Fruit fly (Drosophila melanogaster) whole organism, pupa: ENCODE measurements around the gene Vm26Ac.
A peak's percentile ranks its signal among the peaks of the same experiment; 100 is the strongest.

Experiments
- CG10348 ChIP-seq: fragments of 200-800 bp; sonication (Bioruptor generic); IDR thresholded peaks from 2 replicates; pipeline ENCODE4 v1.3.6; 2022; ENCODE audit warnings: missing biosample characterization, missing genetic modification characterization
- CG12605 ChIP-seq: fragments of 200-800 bp; sonication (Bioruptor generic); IDR thresholded peaks from 2 replicates; pipeline ENCODE4 v1.3.6; 2022; ENCODE audit warnings: missing biosample characterization, missing genetic modification characterization
- CG14655 ChIP-seq: fragments of 200-800 bp; sonication (Bioruptor generic); optimal IDR thresholded peaks from 3 replicates; lab custom pipeline; 2017; ENCODE audit warnings: mild to moderate bottlenecking, missing biosample characterization, missing genetic modification reagents, missing genetic modification characterization
- CG15710 ChIP-seq: fragments of 200-800 bp; sonication (Bioruptor generic); optimal IDR thresholded peaks from 2 replicates; lab custom pipeline; 2018; ENCODE audit warnings: missing biosample characterization, mild to moderate bottlenecking, missing genetic modification characterization, moderate library complexity
- CG17806 ChIP-seq: fragments of 200-800 bp; sonication (Bioruptor generic); optimal IDR thresholded peaks from 2 replicates; lab custom pipeline; 2018; ENCODE audit warnings: missing biosample characterization, mild to moderate bottlenecking, missing genetic modification characterization, moderate library complexity
- CG32121 ChIP-seq: fragments of 200-800 bp; sonication (Bioruptor generic); IDR thresholded peaks from 2 replicates; pipeline ENCODE4 v1.3.6; 2022; ENCODE audit warnings: missing biosample characterization, missing genetic modification characterization
- CG34367 ChIP-seq: fragments of 200-800 bp; sonication (Bioruptor generic); optimal IDR thresholded peaks from 2 replicates; lab custom pipeline; 2018; ENCODE audit warnings: missing biosample characterization, mild to moderate bottlenecking, missing genetic modification characterization
- CG4496 ChIP-seq: fragments of 200-800 bp; sonication (Bioruptor generic); IDR thresholded peaks from 3 replicates; pipeline ENCODE4 v1.3.6; 2022; ENCODE audit warnings: missing biosample characterization, missing genetic modification characterization
- CG8159 ChIP-seq: fragments of 200-800 bp; sonication (Bioruptor generic); optimal IDR thresholded peaks from 3 replicates; lab custom pipeline; 2018; ENCODE audit warnings: missing biosample characterization, mild to moderate bottlenecking, missing genetic modification characterization, moderate library complexity
- CG8301 ChIP-seq: fragments of 200-800 bp; sonication (Bioruptor generic); optimal IDR thresholded peaks from 2 replicates; lab custom pipeline; 2018; ENCODE audit warnings: missing biosample characterization, mild to moderate bottlenecking, missing genetic modification characterization
- CG9948 ChIP-seq: fragments of 200-800 bp; sonication (Bioruptor generic); optimal IDR thresholded peaks from 2 replicates; lab custom pipeline; 2018; ENCODE audit warnings: missing biosample characterization, mild to moderate bottlenecking, missing genetic modification characterization, moderate library complexity
- D1 ChIP-seq: fragments of 200-800 bp; sonication (Bioruptor generic); optimal IDR thresholded peaks from 2 replicates; lab custom pipeline; 2018; ENCODE audit warnings: missing biosample characterization, mild to moderate bottlenecking, missing genetic modification characterization, moderate library complexity
- EcR ChIP-seq: fragments of 200-800 bp; sonication (Bioruptor generic); optimal IDR thresholded peaks from 3 replicates; lab custom pipeline; 2019; ENCODE audit warnings: missing biosample characterization, missing genetic modification characterization, mild to moderate bottlenecking, moderate library complexity, missing genetic modification reagents
- Ets98B ChIP-seq: fragments of 200-800 bp; sonication (Bioruptor generic); IDR thresholded peaks from 2 replicates; pipeline ENCODE4 v1.3.6; 2022; ENCODE audit warnings: missing biosample characterization, missing genetic modification characterization
- Pif1A ChIP-seq: fragments of 200-800 bp; sonication (Bioruptor generic); optimal IDR thresholded peaks from 3 replicates; lab custom pipeline; 2016; ENCODE audit warnings: missing biosample characterization, missing genetic modification characterization
- Pif1B ChIP-seq: fragments of 200-800 bp; sonication (Bioruptor generic); optimal IDR thresholded peaks from 3 replicates; lab custom pipeline; 2016; ENCODE audit warnings: missing biosample characterization, missing genetic modification characterization
- Snoo ChIP-seq: fragments of 200-800 bp; sonication (Bioruptor generic); optimal IDR thresholded peaks from 3 replicates; lab custom pipeline; 2017; ENCODE audit warnings: missing biosample characterization, mild to moderate bottlenecking, missing genetic modification characterization, inconsistent platforms
- fd96Ca ChIP-seq: fragments of 200-800 bp; sonication (Bioruptor generic); IDR thresholded peaks from 3 replicates; pipeline ENCODE4 v1.3.6; 2022; ENCODE audit warnings: missing biosample characterization, missing genetic modification characterization
- gl ChIP-seq: fragments of 200-800 bp; sonication (Bioruptor generic); optimal IDR thresholded peaks from 2 replicates; lab custom pipeline; 2018; ENCODE audit warnings: missing biosample characterization, mild to moderate bottlenecking, missing genetic modification characterization
- rn ChIP-seq: fragments of 200-800 bp; sonication (Bioruptor generic); IDR thresholded peaks from 2 replicates; pipeline ENCODE4 v1.3.6; 2022; ENCODE audit warnings: missing biosample characterization, missing genetic modification characterization

Gene Vm26Ac

DNA sequence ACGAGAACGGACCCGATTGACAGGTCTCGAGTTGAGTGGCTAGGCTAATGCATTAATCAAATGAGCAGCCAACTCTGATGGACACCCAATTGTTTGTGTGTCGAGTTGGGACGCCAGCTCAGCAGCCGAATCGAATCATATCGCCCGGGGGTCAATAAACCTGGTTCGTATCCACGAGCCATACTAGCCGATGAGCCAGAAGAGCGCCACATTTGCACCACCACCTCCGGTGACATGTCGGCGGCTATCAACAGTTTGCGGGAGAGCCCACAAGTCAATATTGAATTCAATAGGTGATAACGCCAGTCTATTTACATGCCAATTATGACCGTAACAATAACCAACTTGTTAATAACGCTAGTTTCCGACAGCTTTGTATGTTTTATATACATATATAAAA lies 15.7 kb upstream of the Vm26Ac start:
- TF ChIP-seq CG14655 (peak; percentile 15), EcR (GFP tag; lab: Kevin White, UChicago) (peak; percentile 90), Ets98B (GFP tag; lab: Robert Waterston, UW) (0 out of 2 replicates have a peak, but pooled peaks have one; percentile 31), CG10348 (GFP tag; lab: Robert Waterston, UW) (no peak)

DNA sequence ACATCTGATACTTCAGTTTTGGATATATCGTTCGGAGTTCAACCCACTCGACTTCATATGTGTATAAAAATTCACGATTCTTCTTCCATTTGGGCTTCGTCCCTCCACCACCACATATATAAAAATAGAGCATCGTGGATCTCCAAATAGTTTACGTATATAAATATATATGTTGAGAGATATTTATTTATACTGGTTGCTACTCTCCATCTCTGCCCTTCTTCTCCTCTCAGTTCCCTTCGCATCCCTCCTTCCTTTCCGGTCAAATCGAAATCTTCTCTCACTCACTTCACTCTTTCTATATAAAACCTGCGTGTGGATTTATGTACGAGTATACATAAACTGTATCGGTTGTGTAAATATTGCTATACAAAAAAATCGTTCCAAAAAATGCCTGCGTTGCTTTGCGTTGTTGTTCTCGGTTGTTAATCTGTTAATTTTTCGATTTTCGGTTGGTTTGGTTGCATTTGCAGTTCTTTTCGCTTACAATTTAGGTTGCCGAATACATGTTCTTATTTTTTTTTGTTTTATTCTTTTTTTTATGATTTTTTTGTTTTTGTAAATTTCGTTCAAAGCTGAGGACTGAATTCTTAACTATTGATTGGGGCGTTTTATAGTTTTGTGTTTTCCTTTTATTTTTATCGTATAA lies 14.3 kb upstream of the Vm26Ac start:
- TF ChIP-seq CG12605 (GFP tag; lab: Robert Waterston, UW), result no peak
- TF ChIP-seq EcR (GFP tag; lab: Kevin White, UChicago), result peak; percentile 13
- TF ChIP-seq CG4496 (GFP tag; lab: Robert Waterston, UW), result no peak
- no peak for TF ChIP-seq rn (GFP tag; lab: Robert Waterston, UW)

DNA sequence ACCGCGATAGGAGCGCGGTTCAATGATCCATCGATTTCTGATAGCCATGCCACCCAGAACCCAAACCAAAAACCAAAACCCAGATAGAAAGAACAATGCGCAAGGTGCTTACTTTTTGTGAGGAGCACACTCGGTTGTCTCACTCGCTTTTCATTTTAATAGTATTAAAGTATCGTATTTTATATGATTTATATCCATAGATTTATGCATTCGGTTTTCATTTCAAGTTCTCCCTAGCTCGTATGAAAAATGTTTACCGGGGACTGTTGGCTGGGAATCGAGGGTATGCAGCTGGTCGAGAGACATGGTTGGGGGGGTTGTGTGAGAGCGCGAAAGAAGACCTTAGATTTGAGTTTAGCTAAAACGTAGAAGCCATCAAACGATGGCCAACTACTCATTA lies 13.6 kb upstream of the Vm26Ac start:
- TF ChIP-seq gl (tag; lab: Kevin White, UChicago) (no peak), CG32121 (no peak), CG34367 (no peak), CG15710 (tag; lab: Kevin White, UChicago) (no peak), Snoo (tag; lab: Kevin White, UChicago) (no peak), CG9948 (tag; lab: Kevin White, UChicago) (no peak), CG14655 (no peak), CG10348 (GFP tag; lab: Robert Waterston, UW) (no peak), rn (GFP tag; lab: Robert Waterston, UW) (no peak), D1 (no peak), CG8159 (tag; lab: Kevin White, UChicago) (no peak), CG17806 (tag; lab: Kevin White, UChicago) (no peak), CG4496 (GFP tag; lab: Robert Waterston, UW) (no peak), Ets98B (GFP tag; lab: Robert Waterston, UW) (no peak), Pif1B (GFP tag; lab: Kevin White, UChicago) (no peak), CG12605 (GFP tag; lab: Robert Waterston, UW) (no peak), Pif1A (no peak)

- TF ChIP-seq rn (GFP tag; lab: Robert Waterston, UW) (no peak), EcR (GFP tag; lab: Kevin White, UChicago) (peak; percentile 12), fd96Ca (no peak)
- TF ChIP-seq, all 21 proteins: peak for 1
Observed at dm6 chr2L:5971093-5971808, 12.8 kb upstream of the Vm26Ac start.

DNA sequence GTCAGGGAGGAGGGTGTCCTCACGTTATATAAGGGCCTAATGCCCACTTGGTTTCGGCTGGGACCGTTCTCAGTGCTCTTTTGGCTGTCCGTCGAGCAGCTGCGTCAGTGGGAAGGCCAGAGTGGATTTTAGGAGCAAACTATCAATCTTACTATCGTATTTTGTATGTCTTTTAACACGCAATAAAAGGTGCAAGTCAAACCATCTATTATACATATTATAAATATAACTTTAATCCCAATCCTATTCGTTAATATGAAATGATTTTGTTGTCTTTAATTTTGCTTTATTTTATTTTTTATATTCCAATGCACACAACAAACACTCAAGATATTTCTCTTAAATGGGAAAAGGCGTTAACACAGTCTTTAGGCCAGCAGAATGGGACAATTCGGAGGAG lies 11.1 kb upstream of the Vm26Ac start, which contains the start of gene Ucp4B:
TSS of gene Ucp4B (plus strand) at position 301 of the 400 bp plus-strand sequence.
- no peak for TF ChIP-seq CG9948 (tag; lab: Kevin White, UChicago)
- no peak for TF ChIP-seq Pif1A
- TF ChIP-seq D1, result no peak
- no peak for TF ChIP-seq CG34367
- TF ChIP-seq CG15710 (tag; lab: Kevin White, UChicago), result no peak
- no peak for TF ChIP-seq Snoo (tag; lab: Kevin White, UChicago)
- no peak for TF ChIP-seq gl (tag; lab: Kevin White, UChicago)

dm6 chr2L:5967702-5968616 lies 9.5 kb upstream of the Vm26Ac start, which contains the start of the genes CG13992 and Ucp4C:
CG13992 (minus strand) TSS chr2L:5967752.
Ucp4C (plus strand) TSS chr2L:5968566.
- TF ChIP-seq fd96Ca (no peak), CG15710 (tag; lab: Kevin White, UChicago) (no peak), CG10348 (GFP tag; lab: Robert Waterston, UW) (no peak), CG8159 (tag; lab: Kevin White, UChicago) (no peak), CG8301 (tag; lab: Kevin White, UChicago) (no peak), Snoo (tag; lab: Kevin White, UChicago) (no peak), Pif1A (no peak), CG17806 (tag; lab: Kevin White, UChicago) (no peak), rn (GFP tag; lab: Robert Waterston, UW) (no peak)
- TF ChIP-seq, all 21 proteins: peak for 0

dm6 chr2L:5964851-5965250 lies 6.4 kb upstream of the Vm26Ac start, which contains the start of gene psd:
psd (minus strand) TSS chr2L:5964951.
- no peak for TF ChIP-seq Ets98B (GFP tag; lab: Robert Waterston, UW)
- peak; percentile 52 for TF ChIP-seq EcR (GFP tag; lab: Kevin White, UChicago)
- no peak for TF ChIP-seq CG14655
- no peak for TF ChIP-seq CG34367
- TF ChIP-seq CG15710 (tag; lab: Kevin White, UChicago), result no peak
- no peak for TF ChIP-seq Pif1B (GFP tag; lab: Kevin White, UChicago)
- TF ChIP-seq, all 21 proteins: peak for 1
